Fruit fly (Drosophila melanogaster): ENCODE measurements around the gene Mesh1.

The Mesh1 gene

dm6 chr3R:29204612-29205480 is 2.5 kb upstream of the Mesh1 start (continued):
- TF ChIP-seq ken (GFP tag; IDR thresholded peaks at IDR 0.05) (peak; percentile 80), bab2 (GFP tag; optimal IDR thresholded peaks at IDR 0.05) (peak; percentile 74), CG34422 (GFP tag; IDR thresholded peaks at IDR 0.05) (peak; percentile 81), HmgZ (tag; optimal IDR thresholded peaks at IDR 0.05) (peak; percentile 48), BEAF-32 (GFP tag; optimal IDR thresholded peaks at IDR 0.05) (no peak), CG1602 (GFP tag; optimal IDR thresholded peaks at IDR 0.05) (peak; percentile 78), sens-2 (GFP tag; IDR thresholded peaks at IDR 0.05) (peak; percentile 68), unpg (GFP tag; optimal IDR thresholded peaks at IDR 0.05) (peak; percentile 85), CG12236 (GFP tag; optimal IDR thresholded peaks at IDR 0.05) (peak; percentile 64), Gug (GFP tag; IDR thresholded peaks at IDR 0.05) (peak; percentile 68), maf-S (GFP tag; optimal IDR thresholded peaks at IDR 0.05) (peak; percentile 72), CG6689 (GFP tag; IDR thresholded peaks at IDR 0.05) (peak; percentile 87), CG10274 (GFP tag; optimal IDR thresholded peaks at IDR 0.05) (peak; percentile 13), pfk (GFP tag; optimal IDR thresholded peaks at IDR 0.05) (no peak), CG13624 (GFP tag; optimal IDR thresholded peaks at IDR 0.05) (peak; percentile 19)

- TF ChIP-seq Blimp-1 (GFP tag; optimal IDR thresholded peaks at IDR 0.05) (no peak), Pdp1 (GFP tag; optimal IDR thresholded peaks at IDR 0.05) (no peak), CG18011 (GFP tag; optimal IDR thresholded peaks at IDR 0.05) (no peak), CG1529 (GFP tag; optimal IDR thresholded peaks at IDR 0.05) (no peak), ash1 (GFP tag; optimal IDR thresholded peaks at IDR 0.05) (no peak), Optix (GFP tag; IDR thresholded peaks at IDR 0.05) (no peak), stc (GFP tag; IDR thresholded peaks at IDR 0.05) (no peak), CG1233 (GFP tag; optimal IDR thresholded peaks at IDR 0.05) (no peak), Rfx (GFP tag; IDR thresholded peaks at IDR 0.05) (no peak), CG42726 (GFP tag; IDR thresholded peaks at IDR 0.05; ENCODE audit: partially characterized antibody) (no peak), sisA (GFP tag; IDR thresholded peaks at IDR 0.05) (no peak), CG7357 (GFP tag; IDR thresholded peaks at IDR 0.05) (no peak), kah (GFP tag; optimal IDR thresholded peaks at IDR 0.05) (no peak), CG14710 (tag; optimal IDR thresholded peaks at IDR 0.05) (no peak), z (GFP tag; IDR thresholded peaks at IDR 0.05) (no peak)
These were observed 1.7 kb upstream of the Mesh1 start, which contains the start of gene Cyt-c1L for dm6 chr3R:29204033-29204432. TSS of gene Cyt-c1L (minus strand) at chr3R:29204133.

dm6 chr3R:29199807-29200693 is 2.3 kb downstream of the Mesh1 start, which contains the start of gene CG11899:
TSS of gene CG11899 (plus strand) at chr3R:29200454.
- TF ChIP-seq abd-A (tag; optimal IDR thresholded peaks at IDR 0.05) (no peak), corto (GFP tag; optimal IDR thresholded peaks at IDR 0.05) (peak; percentile 77), CG10267 (tag; optimal IDR thresholded peaks at IDR 0.05) (no peak), Hr78 (GFP tag; optimal IDR thresholded peaks at IDR 0.05) (peak in 1 of 2 experiments; percentile 37), CG9437 (GFP tag; optimal IDR thresholded peaks at IDR 0.05) (no peak), pfk (GFP tag; optimal IDR thresholded peaks at IDR 0.05) (no peak), CG5180 (GFP tag; optimal IDR thresholded peaks at IDR 0.05) (no peak), lmd (GFP tag; IDR thresholded peaks at IDR 0.05) (peak; percentile 23; the same call in 1 of the 2 replicates), H2.0 (GFP tag; IDR thresholded peaks at IDR 0.05) (no peak), sim (GFP tag; IDR thresholded peaks at IDR 0.05) (no peak), Antp (GFP tag; optimal IDR thresholded peaks at IDR 0.05) (no peak), CG4360 (GFP tag; IDR thresholded peaks at IDR 0.05) (0 out of 2 replicates have a peak, but pooled peaks have one; percentile 34), Six4 (GFP tag; optimal IDR thresholded peaks at IDR 0.05) (no peak), CG12659 (GFP tag; optimal IDR thresholded peaks at IDR 0.05) (no peak), sug (tag; optimal IDR thresholded peaks at IDR 0.05) (peak; percentile 46), NFAT (GFP tag; IDR thresholded peaks at IDR 0.05) (0 out of 2 replicates have a peak, but pooled peaks have one; percentile 23), Dbx (GFP tag; IDR thresholded peaks at IDR 0.05) (peak; percentile 45; the same call in 1 of the 3 replicates)
